Worm (Caenorhabditis elegans): ENCODE measurements around the gene C52E2.4.

DNA sequence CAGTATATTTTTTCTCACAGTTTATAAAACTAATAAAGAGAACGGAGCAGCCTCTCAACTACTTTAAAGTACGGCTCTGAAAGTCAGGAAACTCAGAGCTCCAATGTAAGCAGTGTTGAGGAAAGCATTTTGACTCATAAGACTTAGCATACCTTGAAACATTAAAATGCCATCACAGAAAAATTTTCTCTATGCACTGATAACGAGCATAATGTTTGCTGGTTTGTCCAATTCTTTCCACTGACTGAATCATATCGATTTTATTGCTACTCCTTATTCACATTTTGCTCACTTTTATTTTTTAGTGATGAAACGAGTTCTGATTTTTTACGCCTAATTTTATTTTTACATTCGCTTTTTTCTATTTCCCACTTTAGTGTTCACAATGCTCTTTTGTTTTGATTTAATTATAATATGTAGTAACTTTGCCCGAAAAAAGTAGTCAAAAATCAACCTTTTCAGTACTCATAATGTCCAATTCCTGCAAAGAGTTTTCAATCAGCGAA, 11.0 kb upstream of the C52E2.4 start, which contains the start of gene math-39:
- TF ChIP-seq nhr-85 (tag) (no peak), ceh-82 (tag; optimal IDR thresholded peaks at IDR 0.05) (no peak), fkh-4 (tag; optimal IDR thresholded peaks at IDR 0.05; ENCODE audit: borderline replicate concordance) (no peak), snpc-4 (tag; optimal IDR thresholded peaks at IDR 0.05) (no peak), tlp-1 (tag; optimal IDR thresholded peaks at IDR 0.05) (no peak), blmp-1 (tag; optimal IDR thresholded peaks at IDR 0.05) (no peak), skn-1 (tag; optimal IDR thresholded peaks at IDR 0.05) (no peak), ama-1 (optimal IDR thresholded peaks at IDR 0.05) (no peak), unc-86 (tag; optimal IDR thresholded peaks at IDR 0.05) (no peak), nhr-28 (tag; optimal IDR thresholded peaks at IDR 0.05) (no peak), rnt-1 (tag; optimal IDR thresholded peaks at IDR 0.05) (no peak), nhr-12 (tag; optimal IDR thresholded peaks at IDR 0.05) (no peak), C04F5.9 (tag; optimal IDR thresholded peaks at IDR 0.05) (no peak)

All from whole organism, L1 larva.